Fruit fly (Drosophila melanogaster): ENCODE measurements around the gene CG7560.

Gene CG7560

dm6 chr3L:11398484-11399088 lies 26.4 kb upstream of the CG7560 start:
- TF ChIP-seq Smox (GFP tag; optimal IDR thresholded peaks at IDR 0.05) (no peak), CG6808 (GFP tag; optimal IDR thresholded peaks at IDR 0.05) (peak; percentile 8), ss (GFP tag; optimal IDR thresholded peaks at IDR 0.05) (peak in 1 of 2 experiments; percentile 28), eg (GFP tag; IDR thresholded peaks at IDR 0.05) (0 out of 3 replicates have a peak, but pooled peaks have one; percentile 29), net (GFP tag; optimal IDR thresholded peaks at IDR 0.05) (no peak), Hr4 (GFP tag; optimal IDR thresholded peaks at IDR 0.05) (no peak), Sox14 (GFP tag; optimal IDR thresholded peaks at IDR 0.05) (no peak), Eip78C (GFP tag) (peak; percentile 68), Eip75B (GFP tag; optimal IDR thresholded peaks at IDR 0.05) (peak; percentile 8), CG6163 (GFP tag; IDR thresholded peaks at IDR 0.05) (no peak), CG34406 (GFP tag; optimal IDR thresholded peaks at IDR 0.05) (peak; percentile 4), CG32006 (GFP tag; optimal IDR thresholded peaks at IDR 0.05) (peak; percentile 31), CG11902 (GFP tag; optimal IDR thresholded peaks at IDR 0.05) (no peak), achi (GFP tag; optimal IDR thresholded peaks at IDR 0.05) (peak; percentile 24), fd85E (GFP tag; optimal IDR thresholded peaks at IDR 0.05) (no peak), Ets96B (tag; optimal IDR thresholded peaks at IDR 0.05) (peak; percentile 32), CG6792 (GFP tag; optimal IDR thresholded peaks at IDR 0.05) (no peak), CG10631 (GFP tag; optimal IDR thresholded peaks at IDR 0.05) (peak; percentile 11), esn (GFP tag; optimal IDR thresholded peaks at IDR 0.05) (peak; percentile 12), dsx (GFP tag; optimal IDR thresholded peaks at IDR 0.05; ENCODE audit: poor library complexity, severe bottlenecking) (peak; percentile 59), svp (GFP tag) (peak; percentile 48), CG3032 (tag; optimal IDR thresholded peaks at IDR 0.05) (peak; percentile 14)

dm6 chr3L:11399437-11399836 lies 25.5 kb upstream of the CG7560 start:
- TF ChIP-seq Hr39 (GFP tag; optimal IDR thresholded peaks at IDR 0.05) (no peak), acj6 (GFP tag; optimal IDR thresholded peaks at IDR 0.05) (no peak), CG31627 (GFP tag; optimal IDR thresholded peaks at IDR 0.05) (no peak), CG32006 (GFP tag; optimal IDR thresholded peaks at IDR 0.05) (no peak), CG6163 (GFP tag; IDR thresholded peaks at IDR 0.05) (no peak)

dm6 chr3L:11400262-11400661 lies 24.7 kb upstream of the CG7560 start:
- TF ChIP-seq CG16779 (tag; optimal IDR thresholded peaks at IDR 0.05) (no peak), ss (GFP tag; optimal IDR thresholded peaks at IDR 0.05) (peak in 1 of 2 experiments; percentile 86), CG1621 (tag; optimal IDR thresholded peaks at IDR 0.05) (peak; percentile 19)

- peak; percentile 39 for TF ChIP-seq Eip78C (GFP tag)
- peak; percentile 0 for TF ChIP-seq svp (GFP tag)
- TF ChIP-seq Blimp-1 (GFP tag; optimal IDR thresholded peaks at IDR 0.05) = no peak
- TF ChIP-seq CG10669 (GFP tag; optimal IDR thresholded peaks at IDR 0.05) = no peak
Observed at dm6 chr3L:11400673-11401186, 24.2 kb upstream of the CG7560 start.

dm6 chr3L:11402305-11402704 lies 22.7 kb upstream of the CG7560 start:
- TF ChIP-seq CG11902 (GFP tag; optimal IDR thresholded peaks at IDR 0.05) = no peak
- peak; percentile 6 for TF ChIP-seq CG31627 (GFP tag; optimal IDR thresholded peaks at IDR 0.05)
- no peak for TF ChIP-seq CG11294 (GFP tag; IDR thresholded peaks at IDR 0.05)
- TF ChIP-seq Eip93F (GFP tag; optimal IDR thresholded peaks at IDR 0.05) = no peak
- no peak for TF ChIP-seq vri (GFP tag; optimal IDR thresholded peaks at IDR 0.05)
- no peak for TF ChIP-seq cyc (GFP tag; optimal IDR thresholded peaks at IDR 0.05)
- peak; percentile 15 for TF ChIP-seq esn (GFP tag; optimal IDR thresholded peaks at IDR 0.05)
- peak; percentile 32 for TF ChIP-seq svp (GFP tag)
- TF ChIP-seq CG8119 (GFP tag; IDR thresholded peaks at IDR 0.05) = no peak
- TF ChIP-seq Eip78C (GFP tag) = peak; percentile 62
- TF ChIP-seq Met (GFP tag; optimal IDR thresholded peaks at IDR 0.05) = peak; percentile 12

Measured in whole organism, prepupa.